Fruit fly (Drosophila melanogaster) whole organism, embryonic: Measurements from ENCODE around the gene Sodh1.
A peak's percentile ranks its signal among the peaks of the same experiment; 100 is the strongest.

Experiments used
- Abd-B ChIP-seq: fragments of 200-800 bp; sonication (Bioruptor generic); optimal IDR thresholded peaks from 2 replicates; lab custom pipeline; 2018; ENCODE audit warnings: missing biosample characterization, mild to moderate bottlenecking, missing genetic modification characterization, moderate library complexity
- Atf6 ChIP-seq: fragments of 200-800 bp; sonication (Bioruptor generic); IDR thresholded peaks from 2 replicates; pipeline ENCODE4 v1.3.6; 2022; ENCODE audit warnings: missing biosample characterization, missing genetic modification characterization
- CG10543 ChIP-seq: fragments of 200-800 bp; sonication (Bioruptor generic); optimal IDR thresholded peaks from 3 replicates; lab custom pipeline; 2017; ENCODE audit warnings: missing biosample characterization, mild to moderate bottlenecking, missing genetic modification characterization, moderate library complexity
- CG12155 ChIP-seq: fragments of 200-800 bp; sonication (Bioruptor generic); optimal IDR thresholded peaks from 3 replicates; lab custom pipeline; 2016; ENCODE audit warnings: missing biosample characterization, missing genetic modification characterization
- CG13287 ChIP-seq: fragments of 200-800 bp; sonication (Bioruptor generic); IDR thresholded peaks from 2 replicates; pipeline ENCODE4 v1.3.6; 2022; ENCODE audit warnings: missing biosample characterization, missing genetic modification characterization; ENCODE audit not compliant: partially characterized antibody
- CG13894 ChIP-seq: fragments of 200-800 bp; sonication (Bioruptor generic); optimal IDR thresholded peaks from 3 replicates; lab custom pipeline; 2018; ENCODE audit warnings: missing biosample characterization, mild to moderate bottlenecking, missing genetic modification characterization, moderate library complexity
- CG14441 ChIP-seq: fragments of 200-800 bp; sonication (Bioruptor generic); IDR thresholded peaks from 2 replicates; pipeline ENCODE4 v1.3.6; 2022; ENCODE audit warnings: missing biosample characterization, missing genetic modification characterization
- CG15479 ChIP-seq: fragments of 200-800 bp; sonication (Bioruptor generic); optimal IDR thresholded peaks from 3 replicates; lab custom pipeline; 2019; ENCODE audit warnings: missing biosample characterization, mild to moderate bottlenecking, missing genetic modification characterization, moderate library complexity
- CG15514 ChIP-seq: fragments of 200-800 bp; sonication (Bioruptor generic); optimal IDR thresholded peaks from 3 replicates; lab custom pipeline; 2017; ENCODE audit warnings: missing biosample characterization, missing genetic modification characterization, mild to moderate bottlenecking, moderate library complexity, missing genetic modification reagents
- CG17829 ChIP-seq: fragments of 200-800 bp; optimal IDR thresholded peaks from 2 replicates; lab custom pipeline; 2019; ENCODE audit warnings: missing biosample characterization, mild to moderate bottlenecking, missing genetic modification characterization, moderate library complexity
- CG2120 ChIP-seq: fragments of 200-800 bp; sonication (Bioruptor generic); optimal IDR thresholded peaks from 3 replicates; lab custom pipeline; 2016; ENCODE audit warnings: missing biosample characterization, missing genetic modification characterization
- CG2889 ChIP-seq: fragments of 200-800 bp; sonication (Bioruptor generic); IDR thresholded peaks from 3 replicates; pipeline ENCODE4 v1.3.6; 2022; ENCODE audit warnings: missing biosample characterization, missing genetic modification characterization
- CG31365 ChIP-seq: fragments of 200-800 bp; sonication (Bioruptor generic); optimal IDR thresholded peaks from 2 replicates; lab custom pipeline; 2018; ENCODE audit warnings: missing biosample characterization, mild to moderate bottlenecking, missing genetic modification characterization
- CG34376 ChIP-seq: fragments of 200-800 bp; sonication (Bioruptor generic); optimal IDR thresholded peaks from 2 replicates; lab custom pipeline; 2018; ENCODE audit warnings: missing biosample characterization, mild to moderate bottlenecking, missing genetic modification characterization
- CG6175 ChIP-seq: fragments of 200-800 bp; sonication (Bioruptor generic); IDR thresholded peaks from 3 replicates; pipeline ENCODE4 v1.3.6; 2022; ENCODE audit warnings: missing biosample characterization, missing genetic modification characterization
- CG6854 ChIP-seq: fragments of 200-800 bp; sonication (Bioruptor generic); optimal IDR thresholded peaks from 3 replicates; lab custom pipeline; 2017; ENCODE audit warnings: missing biosample characterization, mild to moderate bottlenecking, missing genetic modification characterization
- CG7271 ChIP-seq: fragments of 200-800 bp; sonication (Bioruptor generic); optimal IDR thresholded peaks from 2 replicates; lab custom pipeline; 2018; ENCODE audit warnings: missing biosample characterization, mild to moderate bottlenecking, missing genetic modification characterization, moderate library complexity
- CG7786 ChIP-seq: fragments of 200-800 bp; sonication (Bioruptor generic); optimal IDR thresholded peaks from 2 replicates; lab custom pipeline; 2016; ENCODE audit warnings: missing biosample characterization, missing genetic modification characterization
- CG8290 ChIP-seq, 3 experiments: fragments of 200-800 bp; sonication (Bioruptor generic); optimal IDR thresholded peaks; 2 replicates each; lab custom pipeline; 2016 to 2019; ENCODE audit warnings: missing biosample characterization in 3 of 3, missing genetic modification characterization in 3 of 3, mild to moderate bottlenecking in 2 of 3, moderate library complexity in 1 of 3
- CG9932 ChIP-seq: fragments of 200-800 bp; sonication (Bioruptor generic); IDR thresholded peaks from 2 replicates; pipeline ENCODE4 v1.3.6; 2022; ENCODE audit warnings: missing biosample characterization, missing genetic modification characterization
- CTCF ChIP-seq: fragments of 200-800 bp; sonication (Bioruptor generic); optimal IDR thresholded peaks from 2 replicates; lab custom pipeline; 2017; ENCODE audit warnings: missing biosample characterization, mild to moderate bottlenecking, missing genetic modification characterization, moderate library complexity
- Deaf1 ChIP-seq: fragments of 200-800 bp; optimal IDR thresholded peaks from 3 replicates; lab custom pipeline; 2019; ENCODE audit warnings: missing biosample characterization, mild to moderate bottlenecking, missing genetic modification characterization, moderate library complexity
- Dll ChIP-seq: fragments of 200-800 bp; sonication (Bioruptor generic); IDR thresholded peaks from 4 replicates; pipeline ENCODE4 v1.3.6; 2022; ENCODE audit warnings: missing biosample characterization, missing genetic modification characterization; ENCODE audit not compliant: partially characterized antibody
- MBD-R2 ChIP-seq: fragments of 200-800 bp; sonication (Bioruptor generic); IDR thresholded peaks from 2 replicates; pipeline ENCODE4 v1.3.6; 2022; ENCODE audit warnings: missing biosample characterization, missing genetic modification characterization
- NK7.1 ChIP-seq: fragments of 200-800 bp; sonication (Bioruptor generic); optimal IDR thresholded peaks from 3 replicates; lab custom pipeline; 2016; ENCODE audit warnings: missing biosample characterization, missing genetic modification characterization
- ash1 ChIP-seq: fragments of 200-800 bp; sonication (Bioruptor generic); optimal IDR thresholded peaks from 2 replicates; lab custom pipeline; 2018; ENCODE audit warnings: missing biosample characterization, mild to moderate bottlenecking, missing genetic modification characterization
- bbx ChIP-seq: fragments of 200-800 bp; sonication (Bioruptor generic); IDR thresholded peaks from 2 replicates; pipeline ENCODE4 v1.3.6; 2022; ENCODE audit warnings: missing biosample characterization, missing genetic modification characterization; ENCODE audit not compliant: partially characterized antibody
- chinmo ChIP-seq: fragments of 200-800 bp; sonication (Bioruptor generic); IDR thresholded peaks from 4 replicates; pipeline ENCODE4 v1.3.6; 2022; ENCODE audit warnings: missing biosample characterization, missing genetic modification characterization; ENCODE audit not compliant: partially characterized antibody
- chm ChIP-seq: fragments of 200-800 bp; sonication (Bioruptor generic); IDR thresholded peaks from 2 replicates; pipeline ENCODE4 v1.3.6; 2022; ENCODE audit warnings: missing biosample characterization, missing genetic modification characterization
- ci ChIP-seq: fragments of 200-800 bp; sonication (Bioruptor generic); IDR thresholded peaks from 3 replicates; pipeline ENCODE4 v1.3.6; 2022; ENCODE audit warnings: missing biosample characterization, missing genetic modification characterization
- dimm ChIP-seq: fragments of 200-800 bp; sonication (Bioruptor generic); IDR thresholded peaks from 2 replicates; pipeline ENCODE4 v1.3.6; 2022; ENCODE audit warnings: missing biosample characterization, missing genetic modification characterization
- dysf ChIP-seq: fragments of 200-800 bp; sonication (Bioruptor generic); IDR thresholded peaks from 3 replicates; pipeline ENCODE4 v1.3.6; 2022; ENCODE audit warnings: missing biosample characterization, missing genetic modification characterization
- en ChIP-seq: fragments of 200-800 bp; sonication (Bioruptor generic); optimal IDR thresholded peaks from 2 replicates; lab custom pipeline; 2016; ENCODE audit warnings: missing biosample characterization, missing genetic modification characterization
- ewg ChIP-seq: fragments of 200-800 bp; sonication (Bioruptor generic); optimal IDR thresholded peaks from 3 replicates; lab custom pipeline; 2017; ENCODE audit warnings: mild to moderate bottlenecking, missing biosample characterization, missing genetic modification reagents, missing genetic modification characterization
- ftz-f1 ChIP-seq: fragments of 200-800 bp; sonication (Bioruptor generic); optimal IDR thresholded peaks from 2 replicates; lab custom pipeline; 2016; ENCODE audit warnings: missing biosample characterization, missing genetic modification characterization
- kah ChIP-seq: fragments of 200-800 bp; sonication (Bioruptor generic); optimal IDR thresholded peaks from 2 replicates; lab custom pipeline; 2018; ENCODE audit warnings: missing biosample characterization, mild to moderate bottlenecking, missing genetic modification characterization
- onecut ChIP-seq: fragments of 200-800 bp; sonication (Bioruptor generic); IDR thresholded peaks from 2 replicates; pipeline ENCODE4 v1.3.6; 2022; ENCODE audit warnings: missing biosample characterization, missing genetic modification characterization
- pros ChIP-seq: fragments of 200-800 bp; sonication (Bioruptor generic); optimal IDR thresholded peaks from 3 replicates; lab custom pipeline; 2019; ENCODE audit warnings: missing biosample characterization, mild to moderate bottlenecking, missing genetic modification characterization, moderate library complexity
- row ChIP-seq: fragments of 200-800 bp; sonication (Bioruptor generic); IDR thresholded peaks from 3 replicates; pipeline ENCODE4 v1.3.6; 2022; ENCODE audit warnings: missing biosample characterization, missing genetic modification characterization
- sc ChIP-seq, 3 experiments: fragments of >200 bp in 2 of 3; fragments of 200-800 bp in 1 of 3; sonication (Bioruptor generic) in 1 of 3; optimal IDR thresholded peaks; 2 replicates in 2 of 3; 3 replicates in 1 of 3; lab custom pipeline; 2017; ENCODE audit warnings: mild to moderate bottlenecking in 1 of 3, missing biosample characterization in 1 of 3, missing genetic modification characterization in 1 of 3, missing genetic modification reagents in 1 of 3
- seq ChIP-seq: fragments of 200-800 bp; sonication (Bioruptor generic); IDR thresholded peaks from 2 replicates; pipeline ENCODE4 v1.3.6; 2022; ENCODE audit warnings: missing biosample characterization, missing genetic modification characterization
- sob ChIP-seq: fragments of 200-800 bp; sonication (Bioruptor generic); IDR thresholded peaks from 2 replicates; pipeline ENCODE4 v1.3.6; 2022; ENCODE audit warnings: missing biosample characterization, missing genetic modification characterization
- sug ChIP-seq: fragments of 200-800 bp; optimal IDR thresholded peaks from 2 replicates; lab custom pipeline; 2019; ENCODE audit warnings: missing biosample characterization, mild to moderate bottlenecking, missing genetic modification characterization, moderate library complexity
- vvl ChIP-seq: fragments of 200-800 bp; sonication (Bioruptor generic); IDR thresholded peaks from 2 replicates; pipeline ENCODE4 v1.3.6; 2022; ENCODE audit warnings: missing biosample characterization, missing genetic modification characterization
- zen ChIP-seq: fragments of 200-800 bp; sonication (Bioruptor generic); optimal IDR thresholded peaks from 3 replicates; lab custom pipeline; 2018; ENCODE audit warnings: missing biosample characterization, mild to moderate bottlenecking, missing genetic modification characterization, moderate library complexity
- zf30C ChIP-seq: fragments of 200-800 bp; sonication (Bioruptor generic); optimal IDR thresholded peaks from 3 replicates; lab custom pipeline; 2018; ENCODE audit warnings: missing biosample characterization, mild to moderate bottlenecking, missing genetic modification characterization

Sodh1 gene

dm6 chr3R:7089522-7090336 lies 37.6 kb downstream of the Sodh1 start (continued):
- TF ChIP-seq CTCF (GFP tag; lab: Kevin White, UChicago) (no peak), Dll (no peak), Abd-B (GFP tag; lab: Kevin White, UChicago) (no peak), sc (optimal IDR thresholded peaks at IDR 0.05; lab: Kevin White, UChicago) (no peak), sc (GFP tag; optimal IDR thresholded peaks at IDR 0.05; lab: Kevin White, UChicago) (no peak), en (GFP tag; lab: Kevin White, UChicago) (no peak), CG2889 (GFP tag; lab: Robert Waterston, UW) (no peak), chm (GFP tag; lab: Robert Waterston, UW) (peak; percentile 45; the same call in 1 of the 2 replicates), CG7271 (no peak), CG12155 (GFP tag; lab: Kevin White, UChicago) (no peak)

dm6 chr3R:7090337-7090830 lies 38.2 kb downstream of the Sodh1 start:
- TF ChIP-seq MBD-R2 (GFP tag; lab: Robert Waterston, UW), result 0 out of 2 replicates have a peak, but pooled peaks have one; percentile 18
- 0 out of 2 replicates have a peak, but pooled peaks have one; percentile 15 for TF ChIP-seq sob (GFP tag; lab: Robert Waterston, UW)
- TF ChIP-seq ftz-f1 (GFP tag; lab: Kevin White, UChicago), result peak; percentile 69
- TF ChIP-seq CG6854 (GFP tag; lab: Kevin White, UChicago), result peak; percentile 31
- TF ChIP-seq CG9932, result peak; percentile 48
- TF ChIP-seq chinmo (GFP tag; lab: Robert Waterston, UW), result 0 out of 4 replicates have a peak, but pooled peaks have one; percentile 83
- TF ChIP-seq seq (GFP tag; lab: Robert Waterston, UW), result 0 out of 2 replicates have a peak, but pooled peaks have one; percentile 5
- no peak for TF ChIP-seq CG7786 (GFP tag; lab: Kevin White, UChicago)
- TF ChIP-seq CG6175 (GFP tag; lab: Robert Waterston, UW), result no peak
- TF ChIP-seq CG31365 (tag; lab: Kevin White, UChicago), result peak; percentile 10
- no peak for TF ChIP-seq zen
- TF ChIP-seq Deaf1 (tag; lab: Kevin White, UChicago), result peak; percentile 97
- peak; percentile 52 for TF ChIP-seq zf30C
- 0 out of 2 replicates have a peak, but pooled peaks have one; percentile 7 for TF ChIP-seq Atf6 (GFP tag; lab: Robert Waterston, UW)
- TF ChIP-seq CG34376 (GFP tag; lab: Kevin White, UChicago), result no peak
- TF ChIP-seq CG15479 (GFP tag; lab: Kevin White, UChicago), result peak; percentile 81
- TF ChIP-seq ci (GFP tag; lab: Robert Waterston, UW), result 0 out of 3 replicates have a peak, but pooled peaks have one; percentile 28
- TF ChIP-seq CG13894 (tag; lab: Kevin White, UChicago), result peak; percentile 31
- TF ChIP-seq bbx, result no peak
- peak; percentile 40 for TF ChIP-seq sug (tag; lab: Kevin White, UChicago)
- TF ChIP-seq NK7.1 (GFP tag; lab: Kevin White, UChicago), result no peak
- peak; percentile 33 for TF ChIP-seq ash1 (GFP tag; lab: Kevin White, UChicago)
- TF ChIP-seq CG2120, result peak; percentile 20
- peak; percentile 21 for TF ChIP-seq CG17829 (tag; lab: Kevin White, UChicago)
- TF ChIP-seq CG8290 (GFP tag; optimal IDR thresholded peaks at IDR 0.05; lab: Kevin White, UChicago), result no peak
- peak in 1 of 2 experiments; percentile 48 for TF ChIP-seq CG8290 (tag; optimal IDR thresholded peaks at IDR 0.05; lab: Kevin White, UChicago)
- TF ChIP-seq dysf (GFP tag; lab: Robert Waterston, UW), result 0 out of 3 replicates have a peak, but pooled peaks have one; percentile 7
- no peak for TF ChIP-seq vvl (GFP tag; lab: Robert Waterston, UW)
- peak; percentile 68 for TF ChIP-seq CG15514 (GFP tag; lab: Kevin White, UChicago)
- no peak for TF ChIP-seq dimm (GFP tag; lab: Robert Waterston, UW)
- 0 out of 3 replicates have a peak, but pooled peaks have one; percentile 6 for TF ChIP-seq row
- TF ChIP-seq CG13287 (GFP tag; lab: Robert Waterston, UW), result peak; percentile 21; the same call in 1 of the 2 replicates
- peak; percentile 59 for TF ChIP-seq ewg (GFP tag; lab: Kevin White, UChicago)
- peak; percentile 35; the same call in 1 of the 2 replicates for TF ChIP-seq onecut (GFP tag; lab: Robert Waterston, UW)
- TF ChIP-seq CG14441, result 0 out of 2 replicates have a peak, but pooled peaks have one; percentile 7
- TF ChIP-seq CG10543 (GFP tag; lab: Kevin White, UChicago), result peak; percentile 3
- no peak for TF ChIP-seq kah
- TF ChIP-seq pros, result peak; percentile 36
